Fruit fly (Drosophila melanogaster) whole organism, wandering third instar larva: ENCODE results near the gene HtrA2.

Experiments
- GATAd ChIP-seq: sonication (Bioruptor generic); optimal IDR thresholded peaks from 2 replicates; lab custom pipeline; 2016; ENCODE audit warnings: missing biosample characterization, missing genetic modification characterization
- Hr78 ChIP-seq: fragments of >200 bp; optimal IDR thresholded peaks from 2 replicates; lab custom pipeline; 2017; ENCODE audit warnings: missing biosample characterization, missing genetic modification characterization
- Myc ChIP-seq: fragments of >200 bp; optimal IDR thresholded peaks from 2 replicates; lab custom pipeline; 2017
- Rel ChIP-seq, 2 experiments: fragments of 200-800 bp; sonication (Bioruptor generic) in 1 of 2; optimal IDR thresholded peaks; 2 replicates in 1 of 2; 3 replicates in 1 of 2; lab custom pipeline; 2016 to 2019; ENCODE audit warnings: mild to moderate bottlenecking in 2 of 2, missing biosample characterization in 2 of 2, missing genetic modification characterization in 2 of 2, moderate library complexity in 1 of 2
- Sp1 ChIP-seq: fragments of 200-800 bp; sonication (Bioruptor generic); optimal IDR thresholded peaks from 3 replicates; lab custom pipeline; 2019; ENCODE audit warnings: missing biosample characterization, mild to moderate bottlenecking, missing genetic modification characterization, moderate library complexity
- lola ChIP-seq: fragments of >200 bp; optimal IDR thresholded peaks from 2 replicates; lab custom pipeline; 2017; ENCODE audit warnings: missing biosample characterization, missing genetic modification characterization
- pan ChIP-seq: fragments of >200 bp; optimal IDR thresholded peaks from 2 replicates; lab custom pipeline; 2017
- psq ChIP-seq: fragments of 200-800 bp; sonication (Bioruptor generic); optimal IDR thresholded peaks from 3 replicates; lab custom pipeline; 2017; ENCODE audit warnings: missing biosample characterization, mild to moderate bottlenecking, missing genetic modification characterization, moderate library complexity
- usp ChIP-seq: fragments of >200 bp; optimal IDR thresholded peaks from 2 replicates; lab custom pipeline; 2017; ENCODE audit warnings: missing biosample characterization, missing genetic modification characterization

dm6 chr3R:14560635-14561034 lies 49.1 kb upstream of the HtrA2 start, which contains the start of gene Jig:
- TF ChIP-seq Rel (GFP tag; optimal IDR thresholded peaks at IDR 0.05; lab: Kevin White, UChicago) (no peak), Rel (tag; optimal IDR thresholded peaks at IDR 0.05; lab: Kevin White, UChicago) (no peak), pan (lab: Kevin White, UChicago) (no peak), Sp1 (GFP tag; lab: Kevin White, UChicago) (no peak), GATAd (GFP tag; lab: Kevin White, UChicago) (no peak), usp (GFP tag; lab: Kevin White, UChicago) (no peak), psq (GFP tag; lab: Kevin White, UChicago) (no peak), Myc (no peak), lola (GFP tag; lab: Kevin White, UChicago) (no peak), Hr78 (GFP tag; lab: Kevin White, UChicago) (no peak)
